Fruit fly (Drosophila melanogaster) Kc167 (cell line): Measurements from ENCODE around the gene S6k.

Experiments
- Myc ChIP-seq: fragments of >200 bp; optimal IDR thresholded peaks from 2 replicates; lab custom pipeline; 2017; ENCODE audit warnings: missing external identifiers
- Sin3A ChIP-seq: fragments of >200 bp; optimal IDR thresholded peaks from 2 replicates; lab custom pipeline; 2018; ENCODE audit warnings: missing external identifiers
- h ChIP-seq: fragments of >200 bp; optimal IDR thresholded peaks from 3 replicates; lab custom pipeline; 2018; ENCODE audit warnings: missing external identifiers
- insv ChIP-seq: fragments of >200 bp; optimal IDR thresholded peaks from 3 replicates; lab custom pipeline; 2018; ENCODE audit warnings: missing external identifiers
- psq ChIP-seq: fragments of >200 bp; optimal IDR thresholded peaks from 2 replicates; lab custom pipeline; 2017; ENCODE audit warnings: missing external identifiers
- ttk ChIP-seq: sonication (Bioruptor generic); optimal IDR thresholded peaks from 2 replicates; lab custom pipeline; 2017; ENCODE audit warnings: missing external identifiers

- TF ChIP-seq ttk (lab: Kevin White, UChicago): no peak
- no peak for TF ChIP-seq h (lab: Kevin White, UChicago)
- no peak for TF ChIP-seq Sin3A (lab: Kevin White, UChicago)
- TF ChIP-seq psq (lab: Kevin White, UChicago): no peak
- no peak for TF ChIP-seq insv (lab: Kevin White, UChicago)
- no peak for TF ChIP-seq Myc (lab: Kevin White, UChicago)
Measured at dm6 chr3L:5802733-5803132, 8.0 kb downstream of the S6k start, which contains the start of gene CG42272.
